Worm (Caenorhabditis elegans) whole organism, L3 larva: ENCODE results near the gene srd-50.

Source experiments
- ama-1 ChIP-seq: fragments of 150-350 bp; optimal IDR thresholded peaks from 2 replicates; lab custom pipeline; 2018
- ceh-82 ChIP-seq: fragments of 150-350 bp; optimal IDR thresholded peaks from 2 replicates; lab custom pipeline; 2014; ENCODE audit warnings: missing biosample characterization, missing genetic modification characterization
- elt-1 ChIP-seq: fragments of 150-350 bp; optimal IDR thresholded peaks from 2 replicates; lab custom pipeline; 2014; ENCODE audit warnings: missing biosample characterization, missing genetic modification characterization
- lsy-12 ChIP-seq: sonication (generic microtip); optimal IDR thresholded peaks from 2 replicates; lab custom pipeline; 2016; ENCODE audit warnings: mild to moderate bottlenecking, missing genetic modification characterization, missing compliant biosample characterization
- mml-1 ChIP-seq: fragments of 150-350 bp; sonication (generic microtip); optimal IDR thresholded peaks from 3 replicates; lab custom pipeline; 2014; ENCODE audit warnings: missing biosample characterization, missing genetic modification characterization
- sea-2 ChIP-seq: fragments of 150-350 bp; sonication (generic microtip); optimal IDR thresholded peaks from 4 replicates; lab custom pipeline; 2014; ENCODE audit warnings: missing biosample characterization, missing genetic modification reagents, missing genetic modification characterization
- snpc-4 ChIP-seq: fragments of 150-350 bp; optimal IDR thresholded peaks from 2 replicates; lab custom pipeline; 2014; ENCODE audit warnings: missing biosample characterization, missing genetic modification characterization
- unc-39 ChIP-seq: sonication (generic microtip); optimal IDR thresholded peaks from 4 replicates; lab custom pipeline; 2017; ENCODE audit warnings: missing biosample characterization, missing genetic modification characterization
- ztf-11 ChIP-seq: fragments of 150-350 bp; optimal IDR thresholded peaks from 2 replicates; lab custom pipeline; 2014; ENCODE audit warnings: missing biosample characterization, missing genetic modification characterization

DNA sequence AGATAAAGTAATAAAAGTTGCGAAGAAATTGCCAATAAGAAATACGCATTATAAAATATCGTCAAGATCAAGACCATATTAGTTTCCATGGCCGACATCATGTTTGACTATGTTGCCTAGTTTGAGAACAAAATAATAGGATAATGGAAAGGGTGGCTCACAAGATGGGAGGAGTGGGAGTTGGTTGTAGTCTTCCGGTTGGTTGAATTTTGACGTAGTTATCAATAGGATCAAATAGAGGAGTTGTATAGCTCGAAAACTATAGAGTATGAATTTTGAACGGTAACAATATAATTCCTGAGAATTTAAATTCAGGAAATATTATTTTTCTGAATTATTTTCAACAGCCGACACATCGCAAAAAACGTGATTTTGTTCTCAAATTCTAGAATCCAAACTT is at the start of gene srd-50:
- TF ChIP-seq elt-1 (tag; lab: Kevin White, UChicago) (no peak), unc-39 (no peak), mml-1 (tag; lab: Kevin White, UChicago) (no peak), snpc-4 (no peak), ceh-82 (tag; lab: Kevin White, UChicago) (no peak), sea-2 (no peak), ztf-11 (tag; lab: Kevin White, UChicago) (no peak), lsy-12 (no peak), ama-1 (lab: Kevin White, UChicago) (no peak)
